Fruit fly (Drosophila melanogaster): ENCODE data around the gene TrissinR.
A peak's percentile ranks its signal among the peaks of the same experiment; 100 is the strongest.

Gene TrissinR

DNA sequence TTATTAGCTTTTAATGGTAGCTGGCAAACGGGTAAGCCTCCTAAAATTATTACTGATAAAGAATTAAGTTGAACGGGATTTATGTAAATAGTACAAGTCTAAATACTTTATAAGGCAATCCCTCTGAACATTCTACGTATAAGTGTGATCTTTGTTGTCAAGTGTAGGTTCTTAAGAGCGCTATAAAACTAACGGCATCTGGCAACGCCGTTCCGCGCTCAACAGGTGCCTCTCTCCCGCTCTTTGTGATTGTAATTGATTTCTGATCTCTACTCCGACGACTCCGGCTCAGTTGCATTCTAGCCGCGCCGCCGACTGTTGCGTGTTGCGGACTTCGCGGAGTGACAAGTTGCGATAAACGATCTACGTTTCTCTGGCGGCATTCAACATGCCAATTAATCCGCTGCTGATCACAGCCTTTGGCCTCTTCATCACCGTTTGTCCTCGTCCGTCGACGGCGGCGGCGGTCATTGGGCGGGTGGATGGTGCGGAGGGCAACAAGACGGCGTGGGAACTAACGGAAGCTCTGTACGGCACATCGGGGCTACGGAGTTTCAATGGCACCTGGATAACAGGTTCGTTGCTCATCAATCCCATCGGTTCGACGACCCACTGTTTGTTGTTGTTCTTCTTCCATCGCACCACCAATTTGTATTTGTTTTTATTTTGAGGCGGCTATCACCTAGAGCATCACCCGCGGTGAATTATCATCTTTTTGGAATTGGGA lies 18.6 kb upstream of the TrissinR start, which contains the start of gene CG11034:
Gene CG11034 (plus strand): TSS at position 305 of the 727 bp plus-strand sequence.
- peak; percentile 32; the same call in 1 of the 3 replicates for TF ChIP-seq Opbp (GFP tag; IDR thresholded peaks at IDR 0.05; ENCODE audit: partially characterized antibody)
- no peak for TF ChIP-seq Eip74EF (GFP tag; optimal IDR thresholded peaks at IDR 0.05)
- TF ChIP-seq zfh1 (GFP tag; IDR thresholded peaks at IDR 0.05), result no peak
- TF ChIP-seq B-H2 (GFP tag; optimal IDR thresholded peaks at IDR 0.05), result no peak
- 0 out of 2 replicates have a peak, but pooled peaks have one; percentile 15 for TF ChIP-seq Awh (GFP tag; IDR thresholded peaks at IDR 0.05)
- TF ChIP-seq CG10543 (GFP tag; optimal IDR thresholded peaks at IDR 0.05), result no peak
- no peak for TF ChIP-seq CG14441 (GFP tag; IDR thresholded peaks at IDR 0.05)
- TF ChIP-seq Side (GFP tag; optimal IDR thresholded peaks at IDR 0.05), result no peak
- TF ChIP-seq amos (GFP tag; IDR thresholded peaks at IDR 0.05; ENCODE audit: partially characterized antibody), result peak; percentile 22; the same call in 1 of the 2 replicates
- TF ChIP-seq CG1647 (GFP tag; optimal IDR thresholded peaks at IDR 0.05), result no peak
- no peak for TF ChIP-seq CG11398 (GFP tag; optimal IDR thresholded peaks at IDR 0.05)
- peak; percentile 52 for TF ChIP-seq CG32532 (GFP tag; IDR thresholded peaks at IDR 0.05)
- peak; percentile 7 for TF ChIP-seq en (GFP tag; optimal IDR thresholded peaks at IDR 0.05)
- no peak for TF ChIP-seq CG18599 (GFP tag; optimal IDR thresholded peaks at IDR 0.05)
- TF ChIP-seq Adf1 (GFP tag; IDR thresholded peaks at IDR 0.05), result 0 out of 2 replicates have a peak, but pooled peaks have one; percentile 36
- TF ChIP-seq stwl (tag; optimal IDR thresholded peaks at IDR 0.05), result peak; percentile 24
- peak; percentile 87; the same call in 2 of the 4 replicates for TF ChIP-seq chinmo (GFP tag; IDR thresholded peaks at IDR 0.05; ENCODE audit: partially characterized antibody)
- 0 out of 2 replicates have a peak, but pooled peaks have one; percentile 23 for TF ChIP-seq bbx (GFP tag; IDR thresholded peaks at IDR 0.05; ENCODE audit: partially characterized antibody)
- no peak for TF ChIP-seq az2 (GFP tag; optimal IDR thresholded peaks at IDR 0.05)
- 0 out of 3 replicates have a peak, but pooled peaks have one; percentile 50 for TF ChIP-seq dysf (GFP tag; IDR thresholded peaks at IDR 0.05)
- TF ChIP-seq lilli (GFP tag; optimal IDR thresholded peaks at IDR 0.05), result no peak
- 0 out of 2 replicates have a peak, but pooled peaks have one; percentile 8 for TF ChIP-seq Taf1 (GFP tag; IDR thresholded peaks at IDR 0.05)
- TF ChIP-seq Sry-δ (GFP tag; optimal IDR thresholded peaks at IDR 0.05), result no peak
- TF ChIP-seq sens (GFP tag), result peak; percentile 10
- no peak for TF ChIP-seq CG14050 (GFP tag; IDR thresholded peaks at IDR 0.05)
- TF ChIP-seq Scr (GFP tag; IDR thresholded peaks at IDR 0.05; ENCODE audit: partially characterized antibody), result peak; percentile 25; the same call in 1 of the 2 replicates
- TF ChIP-seq CG6689 (GFP tag; IDR thresholded peaks at IDR 0.05), result no peak
- peak; percentile 23 for TF ChIP-seq Abd-B (GFP tag; optimal IDR thresholded peaks at IDR 0.05)
- TF ChIP-seq CG12659 (GFP tag; optimal IDR thresholded peaks at IDR 0.05), result no peak
- peak; percentile 91 for TF ChIP-seq Jarid2 (GFP tag; optimal IDR thresholded peaks at IDR 0.05)
- TF ChIP-seq CG11504 (tag; optimal IDR thresholded peaks at IDR 0.05), result no peak
- TF ChIP-seq inv (GFP tag; IDR thresholded peaks at IDR 0.05; ENCODE audit: partially characterized antibody), result no peak
- TF ChIP-seq BtbVII (GFP tag; optimal IDR thresholded peaks at IDR 0.05), result no peak
- TF ChIP-seq stc (GFP tag; IDR thresholded peaks at IDR 0.05), result 0 out of 2 replicates have a peak, but pooled peaks have one; percentile 0
- no peak for TF ChIP-seq CG1602 (GFP tag; optimal IDR thresholded peaks at IDR 0.05)
- TF ChIP-seq kah (GFP tag; optimal IDR thresholded peaks at IDR 0.05), result peak; percentile 93
- TF ChIP-seq twi (tag; optimal IDR thresholded peaks at IDR 0.05), result no peak
- TF ChIP-seq toy (GFP tag; IDR thresholded peaks at IDR 0.05), result no peak
- peak; percentile 73 for TF ChIP-seq Med (GFP tag)
- peak; percentile 30; the same call in 1 of the 2 replicates for TF ChIP-seq CG42726 (GFP tag; IDR thresholded peaks at IDR 0.05; ENCODE audit: partially characterized antibody)
- TF ChIP-seq CG2116 (GFP tag; optimal IDR thresholded peaks at IDR 0.05), result no peak
- no peak for TF ChIP-seq CG33557 (GFP tag; optimal IDR thresholded peaks at IDR 0.05)
- peak; percentile 70 to 81 for TF ChIP-seq Trl (optimal IDR thresholded peaks at IDR 0.05)
- no peak for TF ChIP-seq Trl (GFP tag; optimal IDR thresholded peaks at IDR 0.05)
- TF ChIP-seq CG3163 (GFP tag; optimal IDR thresholded peaks at IDR 0.05), result peak; percentile 89
- 0 out of 3 replicates have a peak, but pooled peaks have one; percentile 11 for TF ChIP-seq zen2 (GFP tag; IDR thresholded peaks at IDR 0.05; ENCODE audit: partially characterized antibody)
- no peak for TF ChIP-seq sr (GFP tag; IDR thresholded peaks at IDR 0.05)
- TF ChIP-seq otp (GFP tag; IDR thresholded peaks at IDR 0.05), result peak; percentile 42; the same call in 2 of the 3 replicates
